Worm (Caenorhabditis elegans): ENCODE measurements around the gene F47C12.7.

The F47C12.7 gene

ce11 chrIV:4032350-4032749, 37.1 kb upstream of the F47C12.7 start:
- no peak for TF ChIP-seq Y53G8AR.9 (GFP tag; conservative IDR thresholded peaks at IDR 0.05)
- TF ChIP-seq hlh-26 (GFP tag; conservative IDR thresholded peaks at IDR 0.05): no peak
- no peak for TF ChIP-seq sptf-2 (GFP tag; optimal IDR thresholded peaks at IDR 0.05)

ce11 chrIV:4030917-4031599, 35.8 kb upstream of the F47C12.7 start:
- no peak for TF ChIP-seq efl-1 (GFP tag; optimal IDR thresholded peaks at IDR 0.05)
- TF ChIP-seq dpl-1 (GFP tag; optimal IDR thresholded peaks at IDR 0.05): no peak
- TF ChIP-seq attf-6 (GFP tag; IDR thresholded peaks at IDR 0.05): no peak
- TF ChIP-seq tbp1 (GFP tag; optimal IDR thresholded peaks at IDR 0.05): peak; percentile 81
- no peak for TF ChIP-seq snpc-3.4 (tag; optimal IDR thresholded peaks at IDR 0.05)
- TF ChIP-seq F57A8.1 (GFP tag; optimal IDR thresholded peaks at IDR 0.05): no peak
- TF ChIP-seq cebp-2 (GFP tag; IDR thresholded peaks at IDR 0.05): no peak
- no peak for TF ChIP-seq pbrm-1 (GFP tag; IDR thresholded peaks at IDR 0.05)
- TF ChIP-seq rpc-1 (optimal IDR thresholded peaks at IDR 0.05): peak; percentile 29
- peak; percentile 71 for TF ChIP-seq rpc-1 (tag; optimal IDR thresholded peaks at IDR 0.05)
- TF ChIP-seq sdz-38 (tag; optimal IDR thresholded peaks at IDR 0.05): no peak
- TF ChIP-seq rec-8 (tag; optimal IDR thresholded peaks at IDR 0.05): no peak
- TF ChIP-seq B0019.2 (GFP tag; conservative IDR thresholded peaks at IDR 0.05): no peak
- TF ChIP-seq F33H1.4 (GFP tag; IDR thresholded peaks at IDR 0.05): no peak
- TF ChIP-seq B0261.1 (tag; optimal IDR thresholded peaks at IDR 0.05): peak; percentile 47
- TF ChIP-seq lin-54 (GFP tag; optimal IDR thresholded peaks at IDR 0.05): peak; percentile 31
- TF ChIP-seq akir-1 (GFP tag; optimal IDR thresholded peaks at IDR 0.05): no peak

- TF ChIP-seq tlf-1 (GFP tag; optimal IDR thresholded peaks at IDR 0.05): no peak
- peak; percentile 60 for TF ChIP-seq nhr-80 (tag; optimal IDR thresholded peaks at IDR 0.05)
- TF ChIP-seq cebp-1 (GFP tag; IDR thresholded peaks at IDR 0.05): 0 out of 2 replicates have a peak, but pooled peaks have one; percentile 11
- peak; percentile 35 for TF ChIP-seq cebp-1 (tag; optimal IDR thresholded peaks at IDR 0.05)
- TF ChIP-seq aptf-3 (GFP tag; IDR thresholded peaks at IDR 0.05): no peak
- peak; percentile 57 for TF ChIP-seq dox-1 (GFP tag; IDR thresholded peaks at IDR 0.05)
- TF ChIP-seq mxl-1 (tag; optimal IDR thresholded peaks at IDR 0.05): no peak
- no peak for TF ChIP-seq pbrm-1 (GFP tag; IDR thresholded peaks at IDR 0.05)
- TF ChIP-seq mel-28 (tag; optimal IDR thresholded peaks at IDR 0.05; ENCODE audit: borderline replicate concordance): no peak
- TF ChIP-seq ztf-22 (GFP tag; optimal IDR thresholded peaks at IDR 0.05): peak; percentile 3
- no peak for TF ChIP-seq nhr-90 (tag; optimal IDR thresholded peaks at IDR 0.05)
Measured at ce11 chrIV:4029288-4029687, 34.0 kb upstream of the F47C12.7 start.

- TF ChIP-seq die-1 (tag; optimal IDR thresholded peaks at IDR 0.05): no peak
- no peak for TF ChIP-seq sdz-38 (tag; optimal IDR thresholded peaks at IDR 0.05)
- peak; percentile 63; the same call in 1 of the 2 replicates for TF ChIP-seq lin-26 (GFP tag; IDR thresholded peaks at IDR 0.05)
- no peak for TF ChIP-seq unc-130 (GFP tag; optimal IDR thresholded peaks at IDR 0.05)
- TF ChIP-seq B0035.1 (tag; optimal IDR thresholded peaks at IDR 0.05): no peak
- no peak for TF ChIP-seq B0261.1 (tag; optimal IDR thresholded peaks at IDR 0.05)
- peak; percentile 51 for TF ChIP-seq atf-7 (tag; optimal IDR thresholded peaks at IDR 0.05)
- peak; percentile 9 for TF ChIP-seq tlf-1 (GFP tag; optimal IDR thresholded peaks at IDR 0.05)
- TF ChIP-seq madf-6 (GFP tag; IDR thresholded peaks at IDR 0.05): 0 out of 2 replicates have a peak, but pooled peaks have one; percentile 28
- peak; percentile 15 for TF ChIP-seq F52B5.7 (tag; optimal IDR thresholded peaks at IDR 0.05)
- TF ChIP-seq ceh-58 (GFP tag; IDR thresholded peaks at IDR 0.05): no peak
- no peak for TF ChIP-seq ztf-22 (GFP tag; optimal IDR thresholded peaks at IDR 0.05)
- TF ChIP-seq ceh-27 (GFP tag; optimal IDR thresholded peaks at IDR 0.05): peak; percentile 56
- no peak for TF ChIP-seq aptf-2 (GFP tag; conservative IDR thresholded peaks at IDR 0.05)
- TF ChIP-seq ekl-4 (GFP tag; IDR thresholded peaks at IDR 0.05): 0 out of 2 replicates have a peak, but pooled peaks have one; percentile 18
- TF ChIP-seq cebp-1 (GFP tag; IDR thresholded peaks at IDR 0.05): peak; percentile 33; the same call in 1 of the 2 replicates
- TF ChIP-seq cebp-1 (tag; optimal IDR thresholded peaks at IDR 0.05): peak; percentile 77
- TF ChIP-seq nhr-80 (tag; optimal IDR thresholded peaks at IDR 0.05): peak; percentile 94
- TF ChIP-seq nfya-2 (GFP tag; IDR thresholded peaks at IDR 0.05): no peak
- 0 out of 2 replicates have a peak, but pooled peaks have one; percentile 62 for TF ChIP-seq ztf-28 (GFP tag; IDR thresholded peaks at IDR 0.05)
- TF ChIP-seq him-1 (tag; optimal IDR thresholded peaks at IDR 0.05): no peak
Measured at ce11 chrIV:4028177-4028576, 32.9 kb upstream of the F47C12.7 start.

Data from whole organism, young adult.